Worm (Caenorhabditis elegans): ENCODE results near the gene R06F6.12.

ce11 chrII:10793393-10793792 is 30.5 kb downstream of the R06F6.12 start, which contains the start of gene vps-11:
- TF ChIP-seq blmp-1 (tag; optimal IDR thresholded peaks at IDR 0.05) (no peak), elt-3 (tag; optimal IDR thresholded peaks at IDR 0.05) (no peak), snpc-4 (tag; optimal IDR thresholded peaks at IDR 0.05) (no peak), elt-1 (tag; optimal IDR thresholded peaks at IDR 0.05; ENCODE audit: borderline replicate concordance, insufficient read depth) (no peak), drap-1 (GFP tag; optimal IDR thresholded peaks at IDR 0.05) (no peak), nhr-76 (tag; optimal IDR thresholded peaks at IDR 0.05) (no peak), ztf-11 (tag; optimal IDR thresholded peaks at IDR 0.05) (no peak)
